Fruit fly (Drosophila melanogaster) S2 (cell line): Measurements from ENCODE around the gene Dic4.
A peak's percentile ranks its signal among the peaks of the same experiment; 100 is the strongest.

Experiments
- CG8478 ChIP-seq: fragments of >200 bp; optimal IDR thresholded peaks from 2 replicates; lab custom pipeline; 2018
- CTCF ChIP-seq, 2 experiments: fragments of >200 bp; optimal IDR thresholded peaks; 2 replicates each; lab custom pipeline; 2018

Gene Dic4

dm6 chr3L:18698312-18698711 is at the start of gene Dic4:
TSS of gene Dic4 (minus strand) at chr3L:18698412.
- no peak for TF ChIP-seq CG8478
- TF ChIP-seq CTCF (optimal IDR thresholded peaks at IDR 0.05; lab: Kevin White, UChicago): no peak

DNA sequence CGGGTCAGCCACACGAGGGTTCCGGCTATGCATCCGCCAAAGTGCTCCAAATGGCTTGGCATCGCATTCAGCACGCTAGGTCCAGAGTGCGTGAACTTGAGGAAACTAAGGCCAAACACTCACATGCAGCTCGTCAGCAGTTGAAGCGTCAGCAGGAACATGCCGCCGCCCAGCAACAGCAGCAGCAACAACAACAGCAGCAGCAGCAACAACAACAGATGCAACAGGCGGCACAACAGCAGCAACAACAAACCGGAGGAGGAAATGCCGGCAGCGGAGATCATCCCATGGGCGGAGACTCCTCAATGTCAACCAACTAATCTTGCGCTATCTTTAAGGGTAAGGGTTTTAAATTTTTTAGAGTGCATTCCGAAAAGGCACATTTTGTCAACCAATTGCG is 48.0 kb upstream of the Dic4 start:
- TF ChIP-seq CG8478 (no peak), CTCF (optimal IDR thresholded peaks at IDR 0.05; lab: Kevin White, UChicago) (no peak)

DNA sequence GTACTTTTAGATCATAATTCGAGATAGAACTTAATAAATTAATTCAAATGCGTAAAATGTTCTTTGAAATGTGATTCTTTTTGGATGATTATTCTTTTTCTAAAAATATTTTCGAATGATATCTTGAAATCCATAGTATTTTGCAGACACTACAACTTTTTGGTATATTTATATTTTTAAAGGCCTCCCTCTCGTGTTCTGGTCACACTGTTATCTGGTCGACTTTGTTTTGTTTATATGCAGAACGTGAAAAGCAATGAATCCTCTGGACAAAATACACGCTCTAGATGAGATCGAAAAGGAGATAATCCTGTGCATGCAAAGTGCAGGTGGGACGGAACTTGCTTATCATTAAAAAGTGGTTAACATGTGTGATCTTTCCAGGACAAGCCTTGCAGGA is 47.4 kb upstream of the Dic4 start, which contains the start of gene MED11:
Gene MED11 (plus strand): TSS at position 210 of the 400 bp plus-strand sequence.
- no peak for TF ChIP-seq CG8478
- no peak for TF ChIP-seq CTCF (optimal IDR thresholded peaks at IDR 0.05; lab: Kevin White, UChicago)

- TF ChIP-seq CG8478: no peak
- no peak for TF ChIP-seq CTCF (optimal IDR thresholded peaks at IDR 0.05; lab: Kevin White, UChicago)
These were observed 46.0 kb upstream of the Dic4 start, which contains the start of gene CG6885 for dm6 chr3L:18744188-18744587. TSS of gene CG6885 (plus strand) at chr3L:18744488.

- TF ChIP-seq CG8478 (no peak), CTCF (optimal IDR thresholded peaks at IDR 0.05; lab: Kevin White, UChicago) (peak; percentile 50 to 61)
These were observed 45.5 kb upstream of the Dic4 start for dm6 chr3L:18743679-18744078.

- TF ChIP-seq CTCF (optimal IDR thresholded peaks at IDR 0.05; lab: Kevin White, UChicago) (no peak), CG8478 (no peak)
These were observed 44.8 kb upstream of the Dic4 start for dm6 chr3L:18742935-18743466.

DNA sequence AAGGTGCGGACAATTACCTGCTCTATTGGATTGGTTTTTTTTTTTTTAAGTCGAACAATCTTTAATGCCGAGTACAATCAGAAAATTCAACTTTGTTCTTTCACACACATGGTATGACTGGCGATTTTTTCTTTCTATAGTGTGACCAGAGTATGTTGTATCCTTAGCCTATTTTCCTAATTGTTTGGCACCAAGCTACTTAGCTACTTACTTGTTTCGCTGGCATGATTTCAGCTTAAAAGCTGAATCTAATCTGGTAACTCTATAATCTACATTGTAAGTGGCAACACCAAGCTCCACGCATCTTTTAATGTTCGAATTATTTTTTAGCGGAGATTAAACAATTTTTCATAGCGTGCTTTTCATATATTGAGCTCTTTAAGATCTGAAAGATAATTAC is 25.0 kb upstream of the Dic4 start, which contains the start of gene CG12477:
Gene CG12477 (minus strand): TSS at position 101 of the 400 bp plus-strand sequence.
- TF ChIP-seq CTCF (optimal IDR thresholded peaks at IDR 0.05; lab: Kevin White, UChicago) (no peak), CG8478 (no peak)

- TF ChIP-seq CG8478 (no peak), CTCF (optimal IDR thresholded peaks at IDR 0.05; lab: Kevin White, UChicago) (no peak)
These were observed 4.3 kb downstream of the Dic4 start, which contains the start of gene CG6893 for dm6 chr3L:18693887-18694286. TSS of gene CG6893 (plus strand) at chr3L:18694187.

DNA sequence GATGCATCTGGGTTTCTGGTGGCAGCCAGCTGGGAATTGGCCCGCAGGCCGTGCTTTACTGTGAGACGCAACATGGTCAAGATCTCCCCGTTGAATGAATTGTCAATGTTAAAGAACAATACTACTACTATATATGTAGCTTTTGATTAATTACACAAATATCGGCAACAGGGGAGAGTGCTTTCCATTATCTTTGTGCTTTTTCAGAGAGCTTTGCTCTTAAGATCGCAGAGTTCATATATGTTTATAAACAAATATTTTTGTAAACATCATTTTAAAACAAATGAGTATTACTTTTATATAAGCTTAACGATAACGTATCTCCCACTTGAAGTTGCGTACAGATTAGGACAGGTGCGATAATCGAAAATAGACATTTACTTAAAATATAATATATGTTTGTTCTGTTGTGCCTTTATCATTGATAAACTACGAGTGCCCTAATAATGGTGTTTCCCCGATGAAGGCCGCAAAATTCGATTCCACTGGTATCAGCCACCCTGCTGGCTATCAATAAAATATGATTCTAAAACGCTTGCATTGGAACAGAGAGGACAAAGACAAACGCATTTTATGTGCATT is 11.9 kb downstream of the Dic4 start, which contains the start of gene Cyp12c1:
Gene Cyp12c1 (minus strand): TSS at position 100 of the 582 bp plus-strand sequence.
- TF ChIP-seq CTCF (optimal IDR thresholded peaks at IDR 0.05; lab: Kevin White, UChicago) (no peak), CG8478 (no peak)

- TF ChIP-seq CTCF (optimal IDR thresholded peaks at IDR 0.05; lab: Kevin White, UChicago) (no peak), CG8478 (no peak)
These were observed 14.4 kb downstream of the Dic4 start, which contains the start of gene Chmp1 for dm6 chr3L:18683846-18684245. TSS of gene Chmp1 (minus strand) at chr3L:18684061.

- TF ChIP-seq CG8478: no peak
- TF ChIP-seq CTCF (optimal IDR thresholded peaks at IDR 0.05; lab: Kevin White, UChicago): no peak
These were observed 16.5 kb downstream of the Dic4 start, which contains the start of the genes Sgf11 and CG32202 for dm6 chr3L:18681550-18682217. TSS of gene Sgf11 (minus strand) at chr3L:18681836. TSS of gene CG32202 (plus strand) at chr3L:18682184.

DNA sequence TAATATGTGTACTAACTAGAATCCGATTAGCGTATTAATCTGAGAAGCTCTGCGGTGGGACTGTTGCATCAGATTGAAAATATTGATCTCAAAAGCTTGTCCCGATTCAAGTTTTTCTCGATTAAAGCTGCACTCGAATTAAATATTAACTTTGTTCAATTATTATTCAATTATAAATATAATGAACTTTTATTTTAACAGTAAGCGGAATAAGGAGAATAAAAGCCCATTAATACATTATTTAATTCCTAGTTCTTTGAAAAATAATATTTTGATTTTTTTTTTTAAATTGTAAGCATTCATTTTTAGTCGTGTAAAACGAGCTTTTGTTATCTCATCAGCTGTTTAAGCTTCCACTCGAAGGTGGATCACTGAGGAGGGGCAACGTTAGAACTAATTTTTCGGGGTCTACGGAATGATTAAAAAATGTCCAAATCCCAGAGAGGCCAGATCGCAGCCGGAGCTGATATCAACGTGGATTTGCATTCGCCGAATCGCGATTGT is 22.8 kb downstream of the Dic4 start, which contains the start of the genes GNBP2 and GNBP1:
Gene GNBP2 (minus strand): TSS at position 51 of the 504 bp plus-strand sequence.
Gene GNBP1 (plus strand): TSS at position 438 of the 504 bp plus-strand sequence.
- TF ChIP-seq CG8478 (no peak), CTCF (optimal IDR thresholded peaks at IDR 0.05; lab: Kevin White, UChicago) (no peak)

DNA sequence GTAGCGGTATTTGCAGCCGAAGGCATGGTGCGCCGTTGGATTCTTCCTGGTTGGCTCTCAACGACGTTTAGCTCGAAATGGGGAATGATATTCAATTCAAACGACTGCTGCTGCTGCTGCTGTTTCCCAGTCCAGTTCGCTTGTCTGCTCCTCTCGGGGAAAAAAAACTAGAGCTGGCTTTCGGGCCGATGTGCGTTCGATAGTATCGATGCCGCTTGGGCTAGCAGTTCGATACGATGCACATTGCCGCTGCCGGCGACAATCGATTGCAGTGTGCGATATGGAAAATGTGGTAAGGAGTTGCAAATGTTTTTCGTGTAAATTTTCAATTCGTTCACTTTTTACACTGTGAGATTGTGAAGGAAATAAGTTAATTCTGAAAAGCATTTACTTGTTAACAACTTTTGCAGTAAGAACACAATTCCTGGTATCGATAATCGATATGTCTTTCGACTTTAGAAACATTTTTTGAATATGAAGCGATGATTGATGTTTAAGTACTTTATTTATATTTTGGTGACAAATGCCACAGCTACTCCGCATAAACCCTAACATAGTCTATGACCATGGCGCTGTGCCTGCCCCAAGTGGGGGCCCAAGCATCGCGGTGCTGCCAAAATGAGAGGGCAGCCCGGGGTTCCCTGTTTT is 25.1 kb downstream of the Dic4 start, which contains the start of gene Capr:
Gene Capr (minus strand): TSS at position 339 of the 648 bp plus-strand sequence.
- TF ChIP-seq CG8478: no peak
- TF ChIP-seq CTCF (optimal IDR thresholded peaks at IDR 0.05; lab: Kevin White, UChicago): peak; percentile 37 to 46

dm6 chr3L:18672203-18672602 is 26.0 kb downstream of the Dic4 start:
- TF ChIP-seq CG8478 (no peak), CTCF (optimal IDR thresholded peaks at IDR 0.05; lab: Kevin White, UChicago) (no peak)

- TF ChIP-seq CTCF (optimal IDR thresholded peaks at IDR 0.05; lab: Kevin White, UChicago): no peak
These were observed 28.3 kb downstream of the Dic4 start for dm6 chr3L:18669874-18670273.
